Worm (Caenorhabditis elegans): ENCODE measurements around the gene K11D12.6.

K11D12.6 gene

DNA sequence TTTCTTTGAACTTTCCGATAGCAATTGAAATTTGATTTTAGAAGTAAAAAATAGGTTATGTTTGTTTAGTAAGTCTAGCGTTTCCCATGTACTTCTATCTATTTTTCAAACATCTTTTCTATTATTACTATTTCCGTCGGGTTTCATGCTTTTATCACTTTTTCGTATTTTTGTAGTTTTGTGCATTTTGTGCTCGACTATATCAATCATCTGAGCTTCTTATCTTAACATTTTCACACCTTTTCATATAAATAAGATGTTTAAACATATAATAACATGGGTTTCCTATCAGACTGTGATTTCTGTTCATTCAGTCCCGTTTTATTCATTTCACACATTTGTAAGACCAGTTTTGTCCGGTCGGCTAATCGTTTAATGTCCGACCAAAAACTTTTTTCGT, 16.9 kb downstream of the K11D12.6 start:
- TF ChIP-seq fkh-3 (tag; optimal IDR thresholded peaks at IDR 0.05) (no peak), nhr-80 (tag; optimal IDR thresholded peaks at IDR 0.05) (peak; percentile 43), hrde-1 (tag; optimal IDR thresholded peaks at IDR 0.05; ENCODE audit: borderline replicate concordance) (no peak), ztf-6 (GFP tag; IDR thresholded peaks at IDR 0.05) (no peak), snpc-1.3 (tag; optimal IDR thresholded peaks at IDR 0.05; ENCODE audit: insufficient read depth) (no peak)

DNA sequence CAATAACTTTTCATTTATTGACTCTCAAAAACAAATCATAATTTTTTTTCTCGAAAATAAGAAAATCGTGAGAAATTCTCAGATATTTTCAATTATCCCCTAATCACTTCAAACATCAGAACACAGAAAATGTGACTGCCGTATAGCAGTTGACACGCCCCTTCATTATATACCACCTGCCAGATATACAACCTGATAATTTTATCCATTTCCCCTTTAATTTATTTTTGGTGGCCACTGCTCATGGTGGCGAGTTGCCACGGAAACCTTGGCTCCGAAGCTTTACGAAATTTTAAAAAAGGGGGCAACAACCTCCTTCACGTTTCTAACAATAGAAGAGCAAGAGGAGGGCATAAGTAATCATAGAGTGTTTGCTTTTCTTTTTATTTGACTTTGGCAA, 18.2 kb downstream of the K11D12.6 start:
- no peak for TF ChIP-seq lin-40 (tag; optimal IDR thresholded peaks at IDR 0.05)
- TF ChIP-seq F23B12.7 (tag; optimal IDR thresholded peaks at IDR 0.05; ENCODE audit: insufficient read depth), result no peak
- TF ChIP-seq xnd-1 (tag; optimal IDR thresholded peaks at IDR 0.05), result no peak
- no peak for TF ChIP-seq ceh-79 (tag; optimal IDR thresholded peaks at IDR 0.05)
- TF ChIP-seq K11D2.4 (GFP tag; IDR thresholded peaks at IDR 0.05), result no peak

DNA sequence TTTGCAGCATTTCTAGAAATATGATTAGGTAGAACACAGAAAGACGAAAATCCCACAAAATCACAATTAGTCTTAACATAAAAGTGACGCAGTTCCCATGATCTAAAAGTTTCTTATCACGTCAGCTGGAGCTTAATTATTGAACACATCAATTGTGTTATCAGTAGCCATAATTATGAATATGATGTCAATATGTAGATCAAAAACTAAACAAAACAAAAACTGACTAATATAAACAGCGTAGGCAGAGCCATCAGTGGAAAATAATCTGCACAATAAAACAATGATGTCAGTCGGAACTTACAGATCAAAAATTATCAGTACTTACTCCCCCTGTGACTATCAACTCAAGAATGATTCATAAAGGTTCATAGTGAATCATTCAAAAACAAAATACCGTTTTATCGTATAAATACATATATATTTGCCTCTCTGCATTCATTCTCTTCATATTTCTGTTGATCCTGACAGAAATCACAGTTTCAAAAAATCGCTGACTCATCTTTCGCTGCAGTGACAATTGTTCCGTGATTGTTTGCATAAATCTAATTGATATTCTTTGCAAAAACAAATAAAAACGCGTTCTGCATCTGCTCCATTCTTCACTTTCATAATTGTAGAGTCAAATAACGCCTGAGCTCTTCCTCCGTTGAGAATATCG, 22.6 kb downstream of the K11D12.6 start, which contains the start of gene srr-6:
Gene srr-6 (plus strand): TSS at position 611 of the 661 bp plus-strand sequence.
- peak; percentile 31 for TF ChIP-seq nhr-80 (tag; optimal IDR thresholded peaks at IDR 0.05)
- no peak for TF ChIP-seq dpff-1 (tag; optimal IDR thresholded peaks at IDR 0.05)
- TF ChIP-seq tlf-1 (GFP tag; optimal IDR thresholded peaks at IDR 0.05), result no peak
- TF ChIP-seq madf-3 (GFP tag; IDR thresholded peaks at IDR 0.05), result no peak
- TF ChIP-seq unc-62 (GFP tag; optimal IDR thresholded peaks at IDR 0.05), result peak; percentile 59
- TF ChIP-seq Y53G8AR.9 (GFP tag; conservative IDR thresholded peaks at IDR 0.05), result no peak

DNA sequence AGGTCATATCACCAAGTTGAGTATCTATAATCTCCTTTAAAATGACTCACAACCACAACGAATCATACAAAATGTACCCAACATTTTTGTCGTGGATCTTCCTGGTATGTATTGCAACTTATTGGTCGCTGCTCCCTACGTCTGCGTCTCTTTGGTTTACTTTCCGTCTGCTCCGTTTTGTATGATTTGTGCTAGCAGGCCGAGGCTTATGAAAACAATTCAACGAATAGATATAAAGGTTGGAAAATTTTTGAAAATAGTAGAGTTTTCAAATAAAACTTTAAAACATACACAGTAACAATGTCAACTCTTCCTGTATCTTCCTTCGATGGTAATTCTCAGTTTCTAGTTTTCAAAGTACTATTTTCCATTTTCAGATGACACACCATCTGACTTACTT, 33.6 kb downstream of the K11D12.6 start, which contains the start of gene srr-8:
Gene srr-8 (plus strand): TSS at position 301 of the 400 bp plus-strand sequence.
- TF ChIP-seq cebp-1 (GFP tag; IDR thresholded peaks at IDR 0.05) (no peak), cebp-1 (tag; optimal IDR thresholded peaks at IDR 0.05) (no peak), bed-2 (GFP tag; IDR thresholded peaks at IDR 0.05) (no peak), ztf-26 (tag; optimal IDR thresholded peaks at IDR 0.05) (no peak), ceh-58 (GFP tag; IDR thresholded peaks at IDR 0.05) (no peak), snpc-4 (GFP tag; optimal IDR thresholded peaks at IDR 0.05) (no peak), snpc-4 (tag; optimal IDR thresholded peaks at IDR 0.05) (no peak), F22D6.2 (tag; optimal IDR thresholded peaks at IDR 0.05) (no peak), ceh-40 (GFP tag; IDR thresholded peaks at IDR 0.05) (no peak), T07F8.4 (tag; optimal IDR thresholded peaks at IDR 0.05) (no peak), ZK185.1 (tag; optimal IDR thresholded peaks at IDR 0.05; ENCODE audit: poor library complexity, severe bottlenecking) (no peak), repo-1 (tag; optimal IDR thresholded peaks at IDR 0.05) (no peak), ztf-6 (GFP tag; IDR thresholded peaks at IDR 0.05) (no peak)

DNA sequence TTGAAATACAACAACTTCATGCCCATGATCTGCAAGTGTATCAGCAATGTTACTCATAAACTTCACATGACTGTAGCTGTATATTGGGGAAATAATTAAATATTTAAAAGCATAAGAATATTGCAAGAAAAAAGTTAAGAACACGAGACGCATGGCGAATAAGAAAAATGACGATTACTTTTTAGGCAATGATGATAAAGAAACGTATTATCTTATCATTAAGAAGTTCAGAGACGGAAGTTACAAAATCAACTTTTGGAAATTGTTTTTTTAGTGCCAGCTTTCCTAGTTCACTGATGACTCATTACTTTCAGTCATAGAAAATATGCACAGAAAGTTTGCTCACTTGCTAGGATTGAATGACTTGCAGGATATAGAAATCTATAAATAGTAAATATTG, 34.6 kb downstream of the K11D12.6 start, which contains the start of gene ugt-7:
Gene ugt-7 (minus strand): TSS at position 161 of the 400 bp plus-strand sequence.
- TF ChIP-seq ama-1 (optimal IDR thresholded peaks at IDR 0.05), result no peak
- no peak for TF ChIP-seq ama-1 (GFP tag; optimal IDR thresholded peaks at IDR 0.05)
- peak; percentile 31 for TF ChIP-seq nhr-80 (tag; optimal IDR thresholded peaks at IDR 0.05)

DNA sequence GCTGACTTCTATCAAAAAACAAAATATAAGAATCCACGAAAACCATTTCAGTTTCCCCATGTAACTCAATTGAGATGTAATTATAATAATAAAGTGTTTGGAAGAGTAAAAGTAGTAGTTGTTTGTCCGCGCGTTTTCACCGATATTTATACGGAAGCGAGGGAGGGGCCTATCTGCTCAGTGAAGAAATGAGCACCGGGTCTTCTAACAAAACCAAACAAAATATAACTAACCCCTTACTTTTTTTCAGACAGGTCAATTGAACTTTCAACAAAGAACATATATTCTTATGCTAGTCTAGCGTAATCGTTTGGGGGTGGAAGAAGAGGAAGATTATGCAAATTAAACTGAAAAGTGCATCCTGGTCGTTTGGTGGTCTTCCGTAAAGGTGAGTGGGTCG, 39.8 kb downstream of the K11D12.6 start, which contains the start of gene ncx-9:
Gene ncx-9 (minus strand): TSS at position 101 of the 400 bp plus-strand sequence.
- TF ChIP-seq mes-4 (tag; optimal IDR thresholded peaks at IDR 0.05), result no peak
- TF ChIP-seq zim-3 (tag; optimal IDR thresholded peaks at IDR 0.05), result no peak
- no peak for TF ChIP-seq efl-1 (GFP tag; optimal IDR thresholded peaks at IDR 0.05)
- no peak for TF ChIP-seq ccch-3 (GFP tag; optimal IDR thresholded peaks at IDR 0.05)
- TF ChIP-seq pbrm-1 (GFP tag; IDR thresholded peaks at IDR 0.05), result no peak
- TF ChIP-seq egl-18 (GFP tag; IDR thresholded peaks at IDR 0.05), result no peak
- TF ChIP-seq xnd-1 (tag; optimal IDR thresholded peaks at IDR 0.05), result no peak
- TF ChIP-seq ceh-100 (GFP tag; IDR thresholded peaks at IDR 0.05), result no peak
